Worm (Caenorhabditis elegans) whole organism, early embryonic: ENCODE measurements around the gene nhr-125.

Source experiments
- B0310.2 ChIP-seq: sonication (generic microtip); optimal IDR thresholded peaks from 2 replicates; lab custom pipeline; 2016; ENCODE audit warnings: mild to moderate bottlenecking, missing genetic modification characterization, missing compliant biosample characterization
- F13C5.2 ChIP-seq: sonication (generic microtip); optimal IDR thresholded peaks from 2 replicates; lab custom pipeline; 2017; ENCODE audit warnings: mild to moderate bottlenecking, missing genetic modification characterization, inconsistent platforms, missing compliant biosample characterization
- ama-1 ChIP-seq: fragments of 150-350 bp; optimal IDR thresholded peaks from 2 replicates; lab custom pipeline; 2014
- ceh-13 ChIP-seq: fragments of 200-800 bp; sonication (Bioruptor generic); optimal IDR thresholded peaks from 2 replicates; lab custom pipeline; 2018; ENCODE audit warnings: mild to moderate bottlenecking, missing genetic modification characterization, missing compliant biosample characterization
- ceh-36 ChIP-seq: sonication (generic microtip); optimal IDR thresholded peaks from 2 replicates; lab custom pipeline; 2016; ENCODE audit warnings: missing genetic modification characterization, inconsistent platforms, missing compliant biosample characterization
- flt-1 ChIP-seq: fragments of 200-800 bp; sonication (Bioruptor generic); IDR thresholded peaks from 2 replicates; pipeline ENCODE4 v1.3.6; 2022; ENCODE audit warnings: missing genetic modification characterization, missing compliant biosample characterization
- hmg-4 ChIP-seq: fragments of 200-800 bp; sonication (Bioruptor generic); optimal IDR thresholded peaks from 2 replicates; lab custom pipeline; 2018; ENCODE audit warnings: mild to moderate bottlenecking, missing genetic modification characterization, missing compliant biosample characterization
- hnd-1 ChIP-seq: sonication (generic microtip); optimal IDR thresholded peaks from 2 replicates; lab custom pipeline; 2016; ENCODE audit warnings: missing genetic modification characterization, missing compliant biosample characterization
- sea-1 ChIP-seq: fragments of 200-800 bp; sonication (Bioruptor generic); conservative IDR thresholded peaks from 2 replicates; pipeline ENCODE4 v1.3.6; 2022; ENCODE audit warnings: missing genetic modification characterization, missing compliant biosample characterization
- tbx-11 ChIP-seq: fragments of 200-800 bp; sonication (Bioruptor generic); IDR thresholded peaks from 2 replicates; pipeline ENCODE4 v1.3.6; 2022; ENCODE audit warnings: missing genetic modification characterization, missing compliant biosample characterization
- tbx-37 ChIP-seq: fragments of 200-800 bp; sonication (Bioruptor generic); conservative IDR thresholded peaks from 2 replicates; pipeline ENCODE4 v1.3.6; 2022; ENCODE audit warnings: missing genetic modification reagents, missing genetic modification characterization, missing compliant biosample characterization

ce11 chrV:4298579-4298978 lies 26.7 kb downstream of the nhr-125 start, which contains the start of gene ZC132.11:
- TF ChIP-seq ama-1 (lab: Kevin White, UChicago) (no peak), sea-1 (GFP tag; lab: Robert Waterston, UW) (no peak), flt-1 (no peak), tbx-11 (GFP tag; lab: Robert Waterston, UW) (no peak), ceh-13 (GFP tag; lab: Kevin White, UChicago) (no peak), F13C5.2 (tag; lab: Kevin White, UChicago) (no peak), B0310.2 (tag; lab: Kevin White, UChicago) (no peak), ceh-36 (tag; lab: Kevin White, UChicago) (no peak), tbx-37 (GFP tag; lab: Robert Waterston, UW) (no peak), hmg-4 (GFP tag; lab: Kevin White, UChicago) (no peak), hnd-1 (no peak)
